Worm (Caenorhabditis elegans) whole organism, young adult: ENCODE results near the gene vha-12.
"Not testable (repeated sequence)": the region's sequence is repeated elsewhere in the genome, so short reads cannot be mapped to it uniquely, and the experiment has no call there.

Source experiments
- F23B12.7 ChIP-seq: sonication (generic microtip); optimal IDR thresholded peaks from 2 replicates; lab custom pipeline; 2017; ENCODE audit warnings: missing genetic modification characterization, mild to moderate bottlenecking, missing compliant biosample characterization, antibody characterized with exemption, moderate library complexity; ENCODE audit not compliant: insufficient read depth
- Y67H2A.10 ChIP-seq: fragments of 200-800 bp; sonication (Bioruptor generic); conservative IDR thresholded peaks from 2 replicates; pipeline ENCODE4 v1.3.6; 2022; ENCODE audit warnings: missing genetic modification reagents, missing genetic modification characterization, missing compliant biosample characterization
- athp-1 ChIP-seq: sonication (generic microtip); optimal IDR thresholded peaks from 2 replicates; lab custom pipeline; 2017; ENCODE audit warnings: mild to moderate bottlenecking, missing genetic modification characterization, missing compliant biosample characterization
- ceh-58 ChIP-seq: fragments of 200-800 bp; sonication (Bioruptor generic); IDR thresholded peaks from 2 replicates; pipeline ENCODE4 v1.3.6; 2022; ENCODE audit warnings: missing genetic modification characterization, missing compliant biosample characterization
- ceh-91 ChIP-seq: fragments of 200-800 bp; sonication (Bioruptor generic); IDR thresholded peaks from 2 replicates; pipeline ENCODE4 v1.3.6; 2022; ENCODE audit warnings: missing genetic modification reagents, missing genetic modification characterization, missing compliant biosample characterization
- die-1 ChIP-seq: sonication (generic microtip); optimal IDR thresholded peaks from 2 replicates; lab custom pipeline; 2016; ENCODE audit warnings: missing genotype, mild to moderate bottlenecking, missing genetic modification characterization, missing compliant biosample characterization
- dpl-1 ChIP-seq: fragments of 150-350 bp; optimal IDR thresholded peaks from 2 replicates; lab custom pipeline; 2014; ENCODE audit warnings: missing biosample characterization, missing genetic modification reagents, missing genetic modification characterization
- him-1 ChIP-seq: sonication (generic microtip); optimal IDR thresholded peaks from 2 replicates; lab custom pipeline; 2016; ENCODE audit warnings: missing genotype, missing genetic modification reagents, missing genetic modification characterization, missing compliant biosample characterization
- madf-8 ChIP-seq: fragments of 200-800 bp; sonication (Bioruptor generic); conservative IDR thresholded peaks from 2 replicates; pipeline ENCODE4 v1.3.6; 2022; ENCODE audit warnings: missing genetic modification reagents, missing genetic modification characterization, missing compliant biosample characterization
- nfya-1 ChIP-seq: sonication (generic microtip); optimal IDR thresholded peaks from 2 replicates; lab custom pipeline; 2017; ENCODE audit warnings: antibody characterized with exemption, missing compliant biosample characterization, missing genetic modification characterization, borderline replicate concordance; ENCODE audit not compliant: insufficient read depth
- unc-62 ChIP-seq: fragments of 150-350 bp; optimal IDR thresholded peaks from 2 replicates; lab custom pipeline; 2014; ENCODE audit warnings: missing biosample characterization, missing genetic modification reagents, missing genetic modification characterization
- zfh-2 ChIP-seq: fragments of 200-800 bp; sonication (Bioruptor generic); conservative IDR thresholded peaks from 2 replicates; pipeline ENCODE4 v1.3.6; 2022; ENCODE audit warnings: missing genetic modification reagents, missing genetic modification characterization, missing compliant biosample characterization
- ztf-18 ChIP-seq: sonication (generic microtip); optimal IDR thresholded peaks from 2 replicates; lab custom pipeline; 2016; ENCODE audit warnings: missing genotype, mild to moderate bottlenecking, missing genetic modification characterization, missing compliant biosample characterization
- ztf-3 ChIP-seq: fragments of 200-800 bp; sonication (Bioruptor generic); optimal IDR thresholded peaks from 2 replicates; lab custom pipeline; 2018; ENCODE audit warnings: mild to moderate bottlenecking, missing genetic modification characterization, missing compliant biosample characterization

ce11 chrX:4202114-4202513, 11.2 kb downstream of the vha-12 start, which contains the start of gene F20B6.6:
- not testable (repeated sequence) for TF ChIP-seq ceh-58 (GFP tag; lab: Robert Waterston, UW); unc-62 (GFP tag; lab: Kevin White, UChicago); ztf-3; him-1 (tag; lab: Kevin White, UChicago); madf-8 (GFP tag; lab: Robert Waterston, UW); zfh-2 (GFP tag; lab: Robert Waterston, UW); nfya-1; Y67H2A.10 (GFP tag; lab: Robert Waterston, UW); F23B12.7; die-1 (tag; lab: Kevin White, UChicago); ztf-18; dpl-1 (GFP tag; lab: Kevin White, UChicago); ceh-91; athp-1 (tag; lab: Kevin White, UChicago)
